Worm (Caenorhabditis elegans): Measurements from ENCODE around the gene M60.4.

The M60.4 gene

ce11 chrX:8203684-8204083, 32.4 kb downstream of the M60.4 start, which contains the start of gene C17H11.6:
TSS of gene C17H11.6 (minus strand) at chrX:8203784.
- TF ChIP-seq ceh-31 (tag; optimal IDR thresholded peaks at IDR 0.05): no peak
- TF ChIP-seq pqm-1 (tag; optimal IDR thresholded peaks at IDR 0.05): no peak
- TF ChIP-seq ceh-18 (tag; optimal IDR thresholded peaks at IDR 0.05): no peak
- no peak for TF ChIP-seq ttx-3 (tag; optimal IDR thresholded peaks at IDR 0.05)

ce11 chrX:8201210-8201609, 34.9 kb downstream of the M60.4 start:
- peak; percentile 46 for TF ChIP-seq ceh-2 (tag; optimal IDR thresholded peaks at IDR 0.05)
- TF ChIP-seq tbx-2 (tag; optimal IDR thresholded peaks at IDR 0.05): peak; percentile 28
- TF ChIP-seq ceh-31 (tag; optimal IDR thresholded peaks at IDR 0.05): peak; percentile 50
- TF ChIP-seq pros-1 (tag; optimal IDR thresholded peaks at IDR 0.05): peak; percentile 6
- peak; percentile 12 for TF ChIP-seq hlh-6 (tag; optimal IDR thresholded peaks at IDR 0.05)
- peak; percentile 20 for TF ChIP-seq ref-2 (tag; optimal IDR thresholded peaks at IDR 0.05)
- no peak for TF ChIP-seq odd-2 (tag; optimal IDR thresholded peaks at IDR 0.05)
- peak; percentile 12 for TF ChIP-seq unc-55 (GFP tag; optimal IDR thresholded peaks at IDR 0.05)
- TF ChIP-seq nfya-1 (tag; optimal IDR thresholded peaks at IDR 0.05): peak; percentile 21
- no peak for TF ChIP-seq tbx-7 (tag; optimal IDR thresholded peaks at IDR 0.05)
- peak; percentile 16 for TF ChIP-seq sdc-2 (tag; optimal IDR thresholded peaks at IDR 0.05)
- peak; percentile 58 for TF ChIP-seq ceh-34 (tag; optimal IDR thresholded peaks at IDR 0.05)
- no peak for TF ChIP-seq Y22D7AL.16 (tag; optimal IDR thresholded peaks at IDR 0.05)

- TF ChIP-seq che-1 (tag; optimal IDR thresholded peaks at IDR 0.05): no peak
- TF ChIP-seq ceh-22 (tag; optimal IDR thresholded peaks at IDR 0.05): no peak
- TF ChIP-seq sdc-2 (tag; optimal IDR thresholded peaks at IDR 0.05): no peak
- TF ChIP-seq gmeb-2 (tag; optimal IDR thresholded peaks at IDR 0.05): no peak
- no peak for TF ChIP-seq eyg-1 (tag; optimal IDR thresholded peaks at IDR 0.05)
- TF ChIP-seq mec-3 (tag; optimal IDR thresholded peaks at IDR 0.05; ENCODE audit: borderline replicate concordance): no peak
- no peak for TF ChIP-seq K09A11.1 (tag; optimal IDR thresholded peaks at IDR 0.05; ENCODE audit: insufficient read depth)
- TF ChIP-seq unc-86 (tag; optimal IDR thresholded peaks at IDR 0.05): no peak
- no peak for TF ChIP-seq ceh-48 (tag; optimal IDR thresholded peaks at IDR 0.05)
- no peak for TF ChIP-seq ceh-34 (tag; optimal IDR thresholded peaks at IDR 0.05)
These were observed 35.9 kb downstream of the M60.4 start for ce11 chrX:8200206-8200605.

ce11 chrX:8193213-8193612, 42.9 kb downstream of the M60.4 start:
- TF ChIP-seq F13H6.1 (tag; optimal IDR thresholded peaks at IDR 0.05) (no peak), unc-3 (GFP tag; conservative IDR thresholded peaks at IDR 0.05) (no peak), unc-3 (tag; optimal IDR thresholded peaks at IDR 0.05) (no peak), ref-2 (tag; optimal IDR thresholded peaks at IDR 0.05) (no peak), K02D7.2 (tag; optimal IDR thresholded peaks at IDR 0.05) (no peak), ceh-31 (tag; optimal IDR thresholded peaks at IDR 0.05) (no peak), rnt-1 (tag; optimal IDR thresholded peaks at IDR 0.05) (no peak), sox-4 (tag; optimal IDR thresholded peaks at IDR 0.05) (no peak), ceh-34 (tag; optimal IDR thresholded peaks at IDR 0.05) (no peak), ets-4 (tag; optimal IDR thresholded peaks at IDR 0.05) (no peak), T23F11.4 (GFP tag; optimal IDR thresholded peaks at IDR 0.05) (no peak), ceh-9 (tag; optimal IDR thresholded peaks at IDR 0.05) (no peak), sox-2 (GFP tag; IDR thresholded peaks at IDR 0.05) (no peak)

ce11 chrX:8185037-8185436, 51.1 kb downstream of the M60.4 start, which contains the start of gene C17H11.5:
TSS of gene C17H11.5 (minus strand) at chrX:8185137.
- TF ChIP-seq K09A11.1 (tag; optimal IDR thresholded peaks at IDR 0.05; ENCODE audit: insufficient read depth): no peak
- no peak for TF ChIP-seq tbx-2 (tag; optimal IDR thresholded peaks at IDR 0.05)
- TF ChIP-seq C08G9.2 (tag; optimal IDR thresholded peaks at IDR 0.05): no peak
- TF ChIP-seq elt-4 (tag; optimal IDR thresholded peaks at IDR 0.05): no peak
- no peak for TF ChIP-seq unc-42 (tag; optimal IDR thresholded peaks at IDR 0.05)
- TF ChIP-seq ceh-19 (GFP tag; optimal IDR thresholded peaks at IDR 0.05): no peak
- no peak for TF ChIP-seq ahr-1 (tag; optimal IDR thresholded peaks at IDR 0.05)
- no peak for TF ChIP-seq pha-2 (tag; optimal IDR thresholded peaks at IDR 0.05)
- no peak for TF ChIP-seq dve-1 (tag; optimal IDR thresholded peaks at IDR 0.05)
- no peak for TF ChIP-seq C38D4.7 (GFP tag; optimal IDR thresholded peaks at IDR 0.05)
- no peak for TF ChIP-seq ceh-14 (tag; optimal IDR thresholded peaks at IDR 0.05)
- TF ChIP-seq ceh-22 (tag; optimal IDR thresholded peaks at IDR 0.05): no peak
- no peak for TF ChIP-seq pag-3 (tag; optimal IDR thresholded peaks at IDR 0.05; ENCODE audit: borderline replicate concordance)
- TF ChIP-seq ceh-18 (tag; optimal IDR thresholded peaks at IDR 0.05): no peak
- no peak for TF ChIP-seq F13H6.1 (tag; optimal IDR thresholded peaks at IDR 0.05)
- TF ChIP-seq gmeb-2 (tag; optimal IDR thresholded peaks at IDR 0.05): no peak
- TF ChIP-seq ttx-3 (tag; optimal IDR thresholded peaks at IDR 0.05): no peak
- TF ChIP-seq pha-4 (tag; optimal IDR thresholded peaks at IDR 0.05): no peak
